Fruit fly (Drosophila melanogaster) whole organism, prepupa: ENCODE measurements around the gene CG1635.

Experiments
- Blimp-1 ChIP-seq: fragments of 200-800 bp; sonication (Bioruptor generic); optimal IDR thresholded peaks from 3 replicates; lab custom pipeline; 2017; ENCODE audit warnings: missing biosample characterization, missing genetic modification characterization, mild to moderate bottlenecking, moderate library complexity, missing genetic modification reagents
- CG10631 ChIP-seq: fragments of 200-800 bp; sonication (Bioruptor generic); optimal IDR thresholded peaks from 2 replicates; lab custom pipeline; 2016; ENCODE audit warnings: missing biosample characterization, missing genetic modification characterization
- CG10669 ChIP-seq: fragments of 200-800 bp; sonication (Bioruptor generic); optimal IDR thresholded peaks from 3 replicates; lab custom pipeline; 2018; ENCODE audit warnings: missing biosample characterization, mild to moderate bottlenecking, missing genetic modification characterization, moderate library complexity
- CG11762 ChIP-seq: fragments of 200-800 bp; sonication (Bioruptor generic); optimal IDR thresholded peaks from 3 replicates; lab custom pipeline; 2016; ENCODE audit warnings: missing biosample characterization, missing genetic modification characterization; ENCODE audit not compliant: insufficient read depth
- CG11902 ChIP-seq: fragments of 200-800 bp; sonication (Bioruptor generic); optimal IDR thresholded peaks from 3 replicates; lab custom pipeline; 2016; ENCODE audit warnings: missing biosample characterization, missing genetic modification characterization
- CG1621 ChIP-seq: fragments of 200-800 bp; sonication (Bioruptor generic); optimal IDR thresholded peaks from 3 replicates; lab custom pipeline; 2018; ENCODE audit warnings: missing biosample characterization, mild to moderate bottlenecking, missing genetic modification characterization
- CG16779 ChIP-seq: fragments of 200-800 bp; sonication (Bioruptor generic); optimal IDR thresholded peaks from 3 replicates; lab custom pipeline; 2017; ENCODE audit warnings: missing biosample characterization, mild to moderate bottlenecking, missing genetic modification characterization
- CG34406 ChIP-seq: fragments of 200-800 bp; sonication (Bioruptor generic); optimal IDR thresholded peaks from 3 replicates; lab custom pipeline; 2016; ENCODE audit warnings: missing biosample characterization, missing genetic modification characterization
- CG6163 ChIP-seq: fragments of 200-800 bp; sonication (Bioruptor generic); IDR thresholded peaks from 3 replicates; pipeline ENCODE4 v1.3.6; 2022; ENCODE audit warnings: missing biosample characterization, missing genetic modification characterization
- CG6808 ChIP-seq: fragments of 200-800 bp; sonication (Bioruptor generic); optimal IDR thresholded peaks from 3 replicates; lab custom pipeline; 2017; ENCODE audit warnings: missing biosample characterization, missing genetic modification characterization, mild to moderate bottlenecking, moderate library complexity, missing genetic modification reagents
- CG7368 ChIP-seq: fragments of 200-800 bp; sonication (Bioruptor generic); optimal IDR thresholded peaks from 3 replicates; lab custom pipeline; 2016; ENCODE audit warnings: missing biosample characterization, missing genetic modification characterization
- CG8319 ChIP-seq: fragments of 200-800 bp; sonication (Bioruptor generic); optimal IDR thresholded peaks from 3 replicates; lab custom pipeline; 2016; ENCODE audit warnings: missing biosample characterization, missing genetic modification characterization
- Eip75B ChIP-seq: fragments of 200-800 bp; sonication (Bioruptor generic); optimal IDR thresholded peaks from 3 replicates; lab custom pipeline; 2016; ENCODE audit warnings: missing biosample characterization, missing genetic modification characterization
- Eip78C ChIP-seq: fragments of 200-800 bp; sonication (Bioruptor generic); peaks from one replicate; lab custom pipeline; 2016; ENCODE audit warnings: missing biosample characterization, missing genetic modification characterization
- Met ChIP-seq: fragments of 200-800 bp; sonication (Bioruptor generic); optimal IDR thresholded peaks from 3 replicates; lab custom pipeline; 2016; ENCODE audit warnings: missing biosample characterization, missing genetic modification characterization
- Smox ChIP-seq: fragments of 200-800 bp; sonication (Bioruptor generic); optimal IDR thresholded peaks from 3 replicates; lab custom pipeline; 2016; ENCODE audit warnings: missing biosample characterization, missing genetic modification characterization
- Sox15 ChIP-seq: fragments of 200-800 bp; sonication (Bioruptor generic); optimal IDR thresholded peaks from 3 replicates; lab custom pipeline; 2016; ENCODE audit warnings: missing biosample characterization, missing genetic modification characterization
- achi ChIP-seq: fragments of 200-800 bp; sonication (Bioruptor generic); optimal IDR thresholded peaks from 3 replicates; lab custom pipeline; 2016; ENCODE audit warnings: missing biosample characterization, missing genetic modification characterization
- cyc ChIP-seq: fragments of 200-800 bp; sonication (Bioruptor generic); optimal IDR thresholded peaks from 3 replicates; lab custom pipeline; 2016; ENCODE audit warnings: missing biosample characterization, missing genetic modification characterization
- dac ChIP-seq: fragments of 200-800 bp; sonication (Bioruptor generic); optimal IDR thresholded peaks from 2 replicates; lab custom pipeline; 2017; ENCODE audit warnings: missing biosample characterization, mild to moderate bottlenecking, missing genetic modification characterization
- dsx ChIP-seq: fragments of 200-800 bp; optimal IDR thresholded peaks from 3 replicates; lab custom pipeline; 2019; ENCODE audit warnings: missing biosample characterization, mild to moderate bottlenecking, missing genetic modification characterization, moderate library complexity; ENCODE audit not compliant: poor library complexity, severe bottlenecking
- esn ChIP-seq: fragments of 200-800 bp; sonication (Bioruptor generic); optimal IDR thresholded peaks from 2 replicates; lab custom pipeline; 2016; ENCODE audit warnings: missing biosample characterization, mild to moderate bottlenecking, missing genetic modification characterization, moderate library complexity
- fd59A ChIP-seq: fragments of 200-800 bp; sonication (Bioruptor generic); optimal IDR thresholded peaks from 2 replicates; lab custom pipeline; 2017; ENCODE audit warnings: missing biosample characterization, mild to moderate bottlenecking, missing genetic modification characterization, missing genetic modification reagents
- fd85E ChIP-seq: fragments of 200-800 bp; sonication (Bioruptor generic); optimal IDR thresholded peaks from 3 replicates; lab custom pipeline; 2016; ENCODE audit warnings: missing biosample characterization, missing genetic modification characterization
- fkh ChIP-seq: fragments of 200-800 bp; sonication (Bioruptor generic); optimal IDR thresholded peaks from 3 replicates; lab custom pipeline; 2017; ENCODE audit warnings: missing biosample characterization, mild to moderate bottlenecking, missing genetic modification characterization, moderate library complexity
- salr ChIP-seq, 2 experiments: fragments of 200-800 bp; sonication (Bioruptor generic); optimal IDR thresholded peaks; 3 replicates each; lab custom pipeline; 2016 to 2018; ENCODE audit warnings: missing biosample characterization in 2 of 2, missing genetic modification characterization in 2 of 2, mild to moderate bottlenecking in 1 of 2
- spab ChIP-seq: fragments of 200-800 bp; sonication (Bioruptor generic); optimal IDR thresholded peaks from 2 replicates; lab custom pipeline; 2017; ENCODE audit warnings: missing biosample characterization, mild to moderate bottlenecking, missing genetic modification characterization, missing genetic modification reagents
- svp ChIP-seq: fragments of 200-800 bp; sonication (Bioruptor generic); peaks from one replicate; lab custom pipeline; 2016; ENCODE audit warnings: missing biosample characterization, missing genetic modification characterization
- vri ChIP-seq: fragments of 200-800 bp; sonication (Bioruptor generic); optimal IDR thresholded peaks from 3 replicates; lab custom pipeline; 2016; ENCODE audit warnings: missing biosample characterization, mild to moderate bottlenecking, missing genetic modification characterization

Gene CG1635

dm6 chr3R:31603655-31604054, 15.2 kb downstream of the CG1635 start:
- peak; percentile 88 for TF ChIP-seq fkh (GFP tag; lab: Kevin White, UChicago)
- no peak for TF ChIP-seq CG10669 (GFP tag; lab: Kevin White, UChicago)
- TF ChIP-seq dac (GFP tag; lab: Kevin White, UChicago), result no peak
- TF ChIP-seq, all 60 proteins: peak for 1

dm6 chr3R:31604409-31605116, 16.1 kb downstream of the CG1635 start:
- TF ChIP-seq CG16779 (no peak), CG10669 (GFP tag; lab: Kevin White, UChicago) (no peak), Eip78C (GFP tag; lab: Kevin White, UChicago) (no peak), Sox15 (GFP tag; lab: Kevin White, UChicago) (no peak), svp (GFP tag; lab: Kevin White, UChicago) (peak; percentile 87), CG10631 (no peak), achi (GFP tag; lab: Kevin White, UChicago) (no peak)

dm6 chr3R:31605117-31605432, 16.6 kb downstream of the CG1635 start:
- TF ChIP-seq svp (GFP tag; lab: Kevin White, UChicago) (peak; percentile 81), CG11762 (no peak)

dm6 chr3R:31605790-31606189, 17.3 kb downstream of the CG1635 start:
- no peak for TF ChIP-seq CG6163 (GFP tag; lab: Robert Waterston, UW)
- TF ChIP-seq cyc, result no peak
- no peak for TF ChIP-seq CG8319
- TF ChIP-seq esn (GFP tag; lab: Kevin White, UChicago), result no peak
- TF ChIP-seq Blimp-1 (GFP tag; lab: Kevin White, UChicago), result peak; percentile 18
- TF ChIP-seq CG6808 (GFP tag; lab: Kevin White, UChicago), result no peak
- TF ChIP-seq salr (GFP tag; optimal IDR thresholded peaks at IDR 0.05; lab: Kevin White, UChicago), result no peak
- peak; percentile 83 for TF ChIP-seq svp (GFP tag; lab: Kevin White, UChicago)
- no peak for TF ChIP-seq Eip75B (GFP tag; lab: Kevin White, UChicago)

dm6 chr3R:31606242-31607143, 18.0 kb downstream of the CG1635 start:
- TF ChIP-seq svp (GFP tag; lab: Kevin White, UChicago) (peak; percentile 57), fkh (GFP tag; lab: Kevin White, UChicago) (no peak), Met (GFP tag; lab: Kevin White, UChicago) (no peak)

dm6 chr3R:31607287-31607849, 18.9 kb downstream of the CG1635 start:
- TF ChIP-seq svp (GFP tag; lab: Kevin White, UChicago), result peak; percentile 62
- no peak for TF ChIP-seq CG11902
- TF ChIP-seq vri (GFP tag; lab: Kevin White, UChicago), result peak; percentile 87

dm6 chr3R:31608030-31608429, 19.6 kb downstream of the CG1635 start:
- TF ChIP-seq Smox (no peak), CG34406 (GFP tag; lab: Kevin White, UChicago) (no peak), dac (GFP tag; lab: Kevin White, UChicago) (no peak), CG1621 (tag; lab: Kevin White, UChicago) (no peak), svp (GFP tag; lab: Kevin White, UChicago) (peak; percentile 57), fkh (GFP tag; lab: Kevin White, UChicago) (peak; percentile 57), fd85E (no peak), CG7368 (GFP tag; lab: Kevin White, UChicago) (no peak), dsx (GFP tag; lab: Kevin White, UChicago) (no peak), CG16779 (no peak), fd59A (GFP tag; lab: Kevin White, UChicago) (no peak), spab (GFP tag; lab: Kevin White, UChicago) (no peak), Eip75B (GFP tag; lab: Kevin White, UChicago) (no peak), CG6163 (GFP tag; lab: Robert Waterston, UW) (no peak)
